Fruit fly (Drosophila melanogaster) whole organism, prepupa: ENCODE measurements around the gene Rsph1.

ENCODE experiments used
- CG10631 ChIP-seq: fragments of 200-800 bp; sonication (Bioruptor generic); optimal IDR thresholded peaks from 2 replicates; lab custom pipeline; 2016; ENCODE audit warnings: missing biosample characterization, missing genetic modification characterization
- CG10669 ChIP-seq: fragments of 200-800 bp; sonication (Bioruptor generic); optimal IDR thresholded peaks from 3 replicates; lab custom pipeline; 2018; ENCODE audit warnings: missing biosample characterization, mild to moderate bottlenecking, missing genetic modification characterization, moderate library complexity
- CG11902 ChIP-seq: fragments of 200-800 bp; sonication (Bioruptor generic); optimal IDR thresholded peaks from 3 replicates; lab custom pipeline; 2016; ENCODE audit warnings: missing biosample characterization, missing genetic modification characterization
- CG15336 ChIP-seq: fragments of 200-800 bp; sonication (Bioruptor generic); IDR thresholded peaks from 2 replicates; pipeline ENCODE4 v1.3.6; 2022; ENCODE audit warnings: missing biosample characterization, missing genetic modification characterization
- CG1621 ChIP-seq: fragments of 200-800 bp; sonication (Bioruptor generic); optimal IDR thresholded peaks from 3 replicates; lab custom pipeline; 2018; ENCODE audit warnings: missing biosample characterization, mild to moderate bottlenecking, missing genetic modification characterization
- CG16779 ChIP-seq: fragments of 200-800 bp; sonication (Bioruptor generic); optimal IDR thresholded peaks from 3 replicates; lab custom pipeline; 2017; ENCODE audit warnings: missing biosample characterization, mild to moderate bottlenecking, missing genetic modification characterization
- CG3032 ChIP-seq: fragments of 200-800 bp; optimal IDR thresholded peaks from 2 replicates; lab custom pipeline; 2019; ENCODE audit warnings: missing biosample characterization, mild to moderate bottlenecking, missing genetic modification characterization, moderate library complexity
- CG32006 ChIP-seq: fragments of 200-800 bp; sonication (Bioruptor generic); optimal IDR thresholded peaks from 3 replicates; lab custom pipeline; 2017; ENCODE audit warnings: missing biosample characterization, mild to moderate bottlenecking, missing genetic modification characterization
- CG34406 ChIP-seq: fragments of 200-800 bp; sonication (Bioruptor generic); optimal IDR thresholded peaks from 3 replicates; lab custom pipeline; 2016; ENCODE audit warnings: missing biosample characterization, missing genetic modification characterization
- CG3919 ChIP-seq: fragments of 200-800 bp; sonication (Bioruptor generic); optimal IDR thresholded peaks from 3 replicates; lab custom pipeline; 2016; ENCODE audit warnings: missing biosample characterization, missing genetic modification characterization
- CG4318 ChIP-seq: fragments of 200-800 bp; sonication (Bioruptor generic); optimal IDR thresholded peaks from 3 replicates; lab custom pipeline; 2017; ENCODE audit warnings: missing biosample characterization, mild to moderate bottlenecking, missing genetic modification characterization
- CG6163 ChIP-seq: fragments of 200-800 bp; sonication (Bioruptor generic); IDR thresholded peaks from 3 replicates; pipeline ENCODE4 v1.3.6; 2022; ENCODE audit warnings: missing biosample characterization, missing genetic modification characterization
- CG6276 ChIP-seq: fragments of 200-800 bp; sonication (Bioruptor generic); optimal IDR thresholded peaks from 2 replicates; lab custom pipeline; 2017; ENCODE audit warnings: missing biosample characterization, mild to moderate bottlenecking, missing genetic modification characterization
- CG6808 ChIP-seq: fragments of 200-800 bp; sonication (Bioruptor generic); optimal IDR thresholded peaks from 3 replicates; lab custom pipeline; 2017; ENCODE audit warnings: missing biosample characterization, missing genetic modification characterization, mild to moderate bottlenecking, moderate library complexity, missing genetic modification reagents
- CG6854 ChIP-seq: fragments of 200-800 bp; sonication (Bioruptor generic); optimal IDR thresholded peaks from 2 replicates; lab custom pipeline; 2017; ENCODE audit warnings: missing biosample characterization, mild to moderate bottlenecking, missing genetic modification characterization
- CG7368 ChIP-seq: fragments of 200-800 bp; sonication (Bioruptor generic); optimal IDR thresholded peaks from 3 replicates; lab custom pipeline; 2016; ENCODE audit warnings: missing biosample characterization, missing genetic modification characterization
- CG8119 ChIP-seq: fragments of 200-800 bp; sonication (Bioruptor generic); IDR thresholded peaks from 3 replicates; pipeline ENCODE4 v1.3.6; 2022; ENCODE audit warnings: missing biosample characterization, missing genetic modification characterization
- CG8319 ChIP-seq: fragments of 200-800 bp; sonication (Bioruptor generic); optimal IDR thresholded peaks from 3 replicates; lab custom pipeline; 2016; ENCODE audit warnings: missing biosample characterization, missing genetic modification characterization
- Eip78C ChIP-seq: fragments of 200-800 bp; sonication (Bioruptor generic); peaks from one replicate; lab custom pipeline; 2016; ENCODE audit warnings: missing biosample characterization, missing genetic modification characterization
- Eip93F ChIP-seq: fragments of 200-800 bp; sonication (Bioruptor generic); optimal IDR thresholded peaks from 2 replicates; lab custom pipeline; 2016; ENCODE audit warnings: missing biosample characterization, mild to moderate bottlenecking, missing genetic modification characterization
- Ets21C ChIP-seq: fragments of 200-800 bp; sonication (Bioruptor generic); optimal IDR thresholded peaks from 3 replicates; lab custom pipeline; 2016; ENCODE audit warnings: missing biosample characterization, missing genetic modification characterization
- Ets96B ChIP-seq: fragments of 200-800 bp; optimal IDR thresholded peaks from 2 replicates; lab custom pipeline; 2019; ENCODE audit warnings: missing biosample characterization, mild to moderate bottlenecking, missing genetic modification characterization, moderate library complexity
- Gug ChIP-seq: fragments of 200-800 bp; sonication (Bioruptor generic); IDR thresholded peaks from 2 replicates; pipeline ENCODE4 v1.3.6; 2022; ENCODE audit warnings: missing biosample characterization, missing genetic modification characterization
- Hr38 ChIP-seq: sonication (Bioruptor generic); optimal IDR thresholded peaks from 2 replicates; lab custom pipeline; 2016; ENCODE audit warnings: missing biosample characterization, missing genetic modification characterization
- Hr39 ChIP-seq: fragments of 200-800 bp; sonication (Bioruptor generic); optimal IDR thresholded peaks from 2 replicates; lab custom pipeline; 2016; ENCODE audit warnings: missing biosample characterization, missing genetic modification characterization
- Hr4 ChIP-seq: fragments of 200-800 bp; sonication (Bioruptor generic); optimal IDR thresholded peaks from 3 replicates; lab custom pipeline; 2016; ENCODE audit warnings: missing biosample characterization, missing genetic modification characterization
- Met ChIP-seq: fragments of 200-800 bp; sonication (Bioruptor generic); optimal IDR thresholded peaks from 3 replicates; lab custom pipeline; 2016; ENCODE audit warnings: missing biosample characterization, missing genetic modification characterization
- OdsH ChIP-seq: fragments of 200-800 bp; sonication (Bioruptor generic); optimal IDR thresholded peaks from 3 replicates; lab custom pipeline; 2016; ENCODE audit warnings: missing biosample characterization, missing genetic modification characterization
- Smox ChIP-seq: fragments of 200-800 bp; sonication (Bioruptor generic); optimal IDR thresholded peaks from 3 replicates; lab custom pipeline; 2016; ENCODE audit warnings: missing biosample characterization, missing genetic modification characterization
- Sox102F ChIP-seq: fragments of 200-800 bp; sonication (Bioruptor generic); optimal IDR thresholded peaks from 2 replicates; lab custom pipeline; 2016; ENCODE audit warnings: missing biosample characterization, mild to moderate bottlenecking, missing genetic modification characterization
- Sox14 ChIP-seq: fragments of 200-800 bp; sonication (Bioruptor generic); optimal IDR thresholded peaks from 3 replicates; lab custom pipeline; 2016; ENCODE audit warnings: missing biosample characterization, missing genetic modification characterization
- Sox15 ChIP-seq: fragments of 200-800 bp; sonication (Bioruptor generic); optimal IDR thresholded peaks from 3 replicates; lab custom pipeline; 2016; ENCODE audit warnings: missing biosample characterization, missing genetic modification characterization
- dac ChIP-seq: fragments of 200-800 bp; sonication (Bioruptor generic); optimal IDR thresholded peaks from 2 replicates; lab custom pipeline; 2017; ENCODE audit warnings: missing biosample characterization, mild to moderate bottlenecking, missing genetic modification characterization
- dsx ChIP-seq: fragments of 200-800 bp; optimal IDR thresholded peaks from 3 replicates; lab custom pipeline; 2019; ENCODE audit warnings: missing biosample characterization, mild to moderate bottlenecking, missing genetic modification characterization, moderate library complexity; ENCODE audit not compliant: poor library complexity, severe bottlenecking
- eg ChIP-seq: fragments of 200-800 bp; sonication (Bioruptor generic); IDR thresholded peaks from 3 replicates; pipeline ENCODE4 v1.3.6; 2022; ENCODE audit warnings: missing biosample characterization, missing genetic modification characterization
- esn ChIP-seq: fragments of 200-800 bp; sonication (Bioruptor generic); optimal IDR thresholded peaks from 2 replicates; lab custom pipeline; 2016; ENCODE audit warnings: missing biosample characterization, mild to moderate bottlenecking, missing genetic modification characterization, moderate library complexity
- fd85E ChIP-seq: fragments of 200-800 bp; sonication (Bioruptor generic); optimal IDR thresholded peaks from 3 replicates; lab custom pipeline; 2016; ENCODE audit warnings: missing biosample characterization, missing genetic modification characterization
- fkh ChIP-seq: fragments of 200-800 bp; sonication (Bioruptor generic); optimal IDR thresholded peaks from 3 replicates; lab custom pipeline; 2017; ENCODE audit warnings: missing biosample characterization, mild to moderate bottlenecking, missing genetic modification characterization, moderate library complexity
- lz ChIP-seq: fragments of 200-800 bp; sonication (Bioruptor generic); optimal IDR thresholded peaks from 3 replicates; lab custom pipeline; 2016; ENCODE audit warnings: missing biosample characterization, missing genetic modification characterization
- salr ChIP-seq, 2 experiments: fragments of 200-800 bp; sonication (Bioruptor generic); optimal IDR thresholded peaks; 3 replicates each; lab custom pipeline; 2016 to 2018; ENCODE audit warnings: missing biosample characterization in 2 of 2, missing genetic modification characterization in 2 of 2, mild to moderate bottlenecking in 1 of 2
- ss ChIP-seq, 2 experiments: fragments of 200-800 bp; sonication (Bioruptor generic); optimal IDR thresholded peaks; 2 replicates in 1 of 2; 3 replicates in 1 of 2; lab custom pipeline; 2017 to 2018; ENCODE audit warnings: mild to moderate bottlenecking in 2 of 2, missing biosample characterization in 2 of 2, missing genetic modification characterization in 2 of 2, moderate library complexity in 1 of 2
- svp ChIP-seq: fragments of 200-800 bp; sonication (Bioruptor generic); peaks from one replicate; lab custom pipeline; 2016; ENCODE audit warnings: missing biosample characterization, missing genetic modification characterization
- vri ChIP-seq: fragments of 200-800 bp; sonication (Bioruptor generic); optimal IDR thresholded peaks from 3 replicates; lab custom pipeline; 2016; ENCODE audit warnings: missing biosample characterization, mild to moderate bottlenecking, missing genetic modification characterization

The Rsph1 gene

dm6 chr2L:13202960-13203436 lies 19.7 kb downstream of the Rsph1 start, which contains the start of gene CG16972:
TSS of gene CG16972 (minus strand) at chr2L:13203295.
- TF ChIP-seq CG1621 (tag; lab: Kevin White, UChicago) (peak; percentile 99), CG15336 (GFP tag; lab: Robert Waterston, UW) (no peak), CG8119 (GFP tag; lab: Robert Waterston, UW) (0 out of 3 replicates have a peak, but pooled peaks have one; percentile 15)

- TF ChIP-seq lz (GFP tag; lab: Kevin White, UChicago) = peak; percentile 31
- TF ChIP-seq dsx (GFP tag; lab: Kevin White, UChicago) = no peak
- no peak for TF ChIP-seq salr (GFP tag; optimal IDR thresholded peaks at IDR 0.05; lab: Kevin White, UChicago)
- TF ChIP-seq esn (GFP tag; lab: Kevin White, UChicago) = peak; percentile 41
- no peak for TF ChIP-seq Hr39
- TF ChIP-seq CG6163 = peak; percentile 57; the same call in 2 of the 3 replicates
- peak; percentile 73 for TF ChIP-seq svp (GFP tag; lab: Kevin White, UChicago)
- peak; percentile 44 for TF ChIP-seq CG15336 (GFP tag; lab: Robert Waterston, UW)
- TF ChIP-seq CG6808 (GFP tag; lab: Kevin White, UChicago) = no peak
- peak; percentile 67 for TF ChIP-seq Eip78C (GFP tag; lab: Kevin White, UChicago)
- peak; percentile 68 for TF ChIP-seq CG3032
- TF ChIP-seq fkh (GFP tag; lab: Kevin White, UChicago) = peak; percentile 54
- peak; percentile 67 for TF ChIP-seq CG6854 (GFP tag; lab: Kevin White, UChicago)
- TF ChIP-seq Sox15 (GFP tag; lab: Kevin White, UChicago) = peak; percentile 13
- TF ChIP-seq eg (GFP tag; lab: Robert Waterston, UW) = peak; percentile 37; the same call in 2 of the 3 replicates
Observed at dm6 chr2L:13203437-13204137, 20.3 kb downstream of the Rsph1 start, which contains the start of gene Pect. TSS of gene Pect (plus strand) at chr2L:13203762.

- no peak for TF ChIP-seq Hr4 (GFP tag; lab: Kevin White, UChicago)
- TF ChIP-seq Eip78C (GFP tag; lab: Kevin White, UChicago) = peak; percentile 43
Observed at dm6 chr2L:13204151-13204550, 20.9 kb downstream of the Rsph1 start.

- no peak for TF ChIP-seq CG34406 (GFP tag; lab: Kevin White, UChicago)
- TF ChIP-seq CG3919 (GFP tag; lab: Kevin White, UChicago) = peak; percentile 40
- no peak for TF ChIP-seq CG11902 (GFP tag; lab: Kevin White, UChicago)
- TF ChIP-seq CG7368 (GFP tag; lab: Kevin White, UChicago) = no peak
- peak; percentile 38 for TF ChIP-seq CG16779 (tag; lab: Kevin White, UChicago)
- peak; percentile 35 to 62 for TF ChIP-seq ss (GFP tag; optimal IDR thresholded peaks at IDR 0.05; lab: Kevin White, UChicago)
- no peak for TF ChIP-seq CG8319 (GFP tag; lab: Kevin White, UChicago)
- no peak for TF ChIP-seq Ets96B (tag; lab: Kevin White, UChicago)
- TF ChIP-seq OdsH (GFP tag; lab: Kevin White, UChicago) = no peak
- TF ChIP-seq CG6276 (GFP tag; lab: Kevin White, UChicago) = no peak
- no peak for TF ChIP-seq CG32006 (GFP tag; lab: Kevin White, UChicago)
- TF ChIP-seq CG10669 (GFP tag; lab: Kevin White, UChicago) = no peak
- TF ChIP-seq CG3032 = no peak
- no peak for TF ChIP-seq CG10631
- no peak for TF ChIP-seq Hr4 (GFP tag; lab: Kevin White, UChicago)
- peak; percentile 10 for TF ChIP-seq Sox14
- no peak for TF ChIP-seq Hr38 (GFP tag; lab: Kevin White, UChicago)
- peak; percentile 53; the same call in 2 of the 3 replicates for TF ChIP-seq CG6163
- TF ChIP-seq CG4318 (GFP tag; lab: Kevin White, UChicago) = no peak
- TF ChIP-seq fkh (GFP tag; lab: Kevin White, UChicago) = peak; percentile 79
- TF ChIP-seq vri = no peak
- no peak for TF ChIP-seq Eip93F (GFP tag; lab: Kevin White, UChicago)
- no peak for TF ChIP-seq fd85E (GFP tag; lab: Kevin White, UChicago)
- peak; percentile 8 for TF ChIP-seq CG1621 (tag; lab: Kevin White, UChicago)
- no peak for TF ChIP-seq Hr39
- no peak for TF ChIP-seq dac (GFP tag; lab: Kevin White, UChicago)
- no peak for TF ChIP-seq Smox (GFP tag; lab: Kevin White, UChicago)
- peak; percentile 66 for TF ChIP-seq CG6854 (GFP tag; lab: Kevin White, UChicago)
- peak; percentile 67 for TF ChIP-seq Eip78C (GFP tag; lab: Kevin White, UChicago)
- TF ChIP-seq Met (GFP tag; lab: Kevin White, UChicago) = peak; percentile 22
- TF ChIP-seq Sox102F = no peak
- TF ChIP-seq Ets21C (GFP tag; lab: Kevin White, UChicago) = no peak
- no peak for TF ChIP-seq Gug (GFP tag; lab: Robert Waterston, UW)
Observed at dm6 chr2L:13205256-13205655, 22.0 kb downstream of the Rsph1 start.
